Worm (Caenorhabditis elegans) whole organism, mixed stage, embryonic: ENCODE measurements around the gene ncx-6.

Experiments
- blmp-1 ChIP-seq: fragments of 150-350 bp; optimal IDR thresholded peaks from 2 replicates; lab custom pipeline; 2014; ENCODE audit warnings: missing biosample characterization, missing genetic modification characterization
- lin-32 ChIP-seq: fragments of 200-800 bp; sonication (Bioruptor generic); optimal IDR thresholded peaks from 2 replicates; lab custom pipeline; 2018; ENCODE audit warnings: mild to moderate bottlenecking, missing genetic modification characterization, missing compliant biosample characterization
- nhr-237 ChIP-seq: fragments of 150-350 bp; optimal IDR thresholded peaks from 2 replicates; lab custom pipeline; 2014; ENCODE audit warnings: missing biosample characterization, missing genetic modification characterization
- sptf-1 ChIP-seq: sonication (generic microtip); optimal IDR thresholded peaks from 2 replicates; lab custom pipeline; 2017; ENCODE audit warnings: mild to moderate bottlenecking, missing genetic modification characterization, moderate library complexity, missing compliant biosample characterization
- unc-120 ChIP-seq: sonication (generic microtip); optimal IDR thresholded peaks from 2 replicates; lab custom pipeline; 2017; ENCODE audit warnings: missing genetic modification characterization, missing compliant biosample characterization; ENCODE audit not compliant: poor library complexity, severe bottlenecking

DNA sequence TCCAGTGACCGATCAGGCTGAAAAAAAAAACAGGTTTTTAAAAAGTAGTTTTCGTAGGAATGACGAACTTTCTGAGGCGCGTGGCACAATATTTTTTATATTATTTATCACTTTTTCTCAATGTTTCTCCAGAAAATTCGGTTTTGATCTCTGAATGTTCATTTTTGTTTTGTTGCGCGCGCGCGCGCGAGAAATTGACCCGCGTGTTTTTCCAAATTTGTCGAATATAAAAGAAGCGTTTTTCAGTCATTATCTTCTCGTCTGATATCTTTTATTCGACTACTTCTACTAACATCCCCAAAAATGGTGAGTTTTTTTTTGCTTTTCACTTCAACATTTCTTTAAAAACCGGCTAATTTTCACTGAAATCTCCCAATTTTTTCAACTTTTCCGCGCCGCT lies 45.1 kb upstream of the ncx-6 start, which contains the start of gene rmd-1:
- TF ChIP-seq nhr-237 (no peak), lin-32 (GFP tag; lab: Kevin White, UChicago) (no peak), blmp-1 (tag; lab: Kevin White, UChicago) (no peak), unc-120 (tag; lab: Kevin White, UChicago) (no peak), sptf-1 (no peak)
